Fruit fly (Drosophila melanogaster) whole organism, embryonic: ENCODE measurements around the gene CG12012.
A peak's percentile ranks its signal among the peaks of the same experiment; 100 is the strongest.

Experiments
- Abd-B ChIP-seq: fragments of 200-800 bp; sonication (Bioruptor generic); optimal IDR thresholded peaks from 2 replicates; lab custom pipeline; 2018; ENCODE audit warnings: missing biosample characterization, mild to moderate bottlenecking, missing genetic modification characterization, moderate library complexity
- Bgb ChIP-seq: fragments of 200-800 bp; sonication (Bioruptor generic); IDR thresholded peaks from 2 replicates; pipeline ENCODE4 v1.3.6; 2022; ENCODE audit warnings: missing biosample characterization, missing genetic modification characterization; ENCODE audit not compliant: partially characterized antibody
- Blimp-1 ChIP-seq: fragments of 200-800 bp; sonication (Bioruptor generic); optimal IDR thresholded peaks from 3 replicates; lab custom pipeline; 2018; ENCODE audit warnings: missing biosample characterization, missing genetic modification characterization, mild to moderate bottlenecking, moderate library complexity, missing genetic modification reagents
- CG12071 ChIP-seq: fragments of 200-800 bp; sonication (Bioruptor generic); optimal IDR thresholded peaks from 3 replicates; lab custom pipeline; 2018; ENCODE audit warnings: missing biosample characterization, mild to moderate bottlenecking, missing genetic modification characterization
- CG12219 ChIP-seq: fragments of 200-800 bp; sonication (Bioruptor generic); optimal IDR thresholded peaks from 3 replicates; lab custom pipeline; 2018; ENCODE audit warnings: missing biosample characterization, mild to moderate bottlenecking, missing genetic modification characterization
- CG13775 ChIP-seq: fragments of 200-800 bp; sonication (Bioruptor generic); optimal IDR thresholded peaks from 3 replicates; lab custom pipeline; 2017; ENCODE audit warnings: missing biosample characterization, mild to moderate bottlenecking, missing genetic modification characterization
- CG14710 ChIP-seq: fragments of 200-800 bp; sonication (Bioruptor generic); optimal IDR thresholded peaks from 3 replicates; lab custom pipeline; 2019; ENCODE audit warnings: missing biosample characterization, mild to moderate bottlenecking, missing genetic modification characterization, moderate library complexity
- CG1647 ChIP-seq: fragments of 200-800 bp; sonication (Bioruptor generic); optimal IDR thresholded peaks from 3 replicates; lab custom pipeline; 2016; ENCODE audit warnings: missing biosample characterization, missing genetic modification characterization
- CG18476 ChIP-seq: fragments of 200-800 bp; sonication (Bioruptor generic); optimal IDR thresholded peaks from 2 replicates; lab custom pipeline; 2016; ENCODE audit warnings: missing biosample characterization, mild to moderate bottlenecking, missing genetic modification characterization
- CG30020 ChIP-seq: fragments of 200-800 bp; optimal IDR thresholded peaks from 2 replicates; lab custom pipeline; 2019; ENCODE audit warnings: missing biosample characterization, mild to moderate bottlenecking, missing genetic modification characterization, moderate library complexity
- CG30403 ChIP-seq: fragments of 200-800 bp; sonication (Bioruptor generic); optimal IDR thresholded peaks from 3 replicates; lab custom pipeline; 2016; ENCODE audit warnings: missing biosample characterization, missing genetic modification characterization
- CG33557 ChIP-seq: fragments of 200-800 bp; sonication (Bioruptor generic); optimal IDR thresholded peaks from 2 replicates; lab custom pipeline; 2019; ENCODE audit warnings: missing biosample characterization, mild to moderate bottlenecking, missing genetic modification characterization, moderate library complexity
- CG4707 ChIP-seq: fragments of 200-800 bp; sonication (Bioruptor generic); optimal IDR thresholded peaks from 2 replicates; lab custom pipeline; 2018; ENCODE audit warnings: missing biosample characterization, mild to moderate bottlenecking, missing genetic modification characterization, moderate library complexity
- Camta ChIP-seq: fragments of 200-800 bp; sonication (Bioruptor generic); optimal IDR thresholded peaks from 2 replicates; lab custom pipeline; 2016; ENCODE audit warnings: missing biosample characterization, missing genetic modification characterization
- Chrac-16 ChIP-seq: fragments of 200-800 bp; sonication (Bioruptor generic); optimal IDR thresholded peaks from 3 replicates; lab custom pipeline; 2016; ENCODE audit warnings: missing biosample characterization, missing genetic modification characterization
- Eip74EF ChIP-seq, 2 experiments: fragments of 200-800 bp in 1 of 2; fragments of >200 bp in 1 of 2; sonication (Bioruptor generic) in 1 of 2; optimal IDR thresholded peaks; 2 replicates each; lab custom pipeline; 2017 to 2019; ENCODE audit warnings: missing biosample characterization in 2 of 2, missing genetic modification characterization in 2 of 2, mild to moderate bottlenecking in 1 of 2, moderate library complexity in 1 of 2
- Elba2 ChIP-seq: fragments of 200-800 bp; sonication (Bioruptor generic); optimal IDR thresholded peaks from 3 replicates; lab custom pipeline; 2016; ENCODE audit warnings: missing biosample characterization, missing genetic modification characterization
- HLH3B ChIP-seq: fragments of 200-800 bp; sonication (Bioruptor generic); IDR thresholded peaks from 2 replicates; pipeline ENCODE4 v1.3.6; 2022; ENCODE audit warnings: missing biosample characterization, missing genetic modification characterization
- HLH4C ChIP-seq: fragments of 200-800 bp; sonication (Bioruptor generic); IDR thresholded peaks from 3 replicates; pipeline ENCODE4 v1.3.6; 2022; ENCODE audit warnings: missing biosample characterization, missing genetic modification characterization; ENCODE audit not compliant: partially characterized antibody
- Hey ChIP-seq: fragments of 200-800 bp; sonication (Bioruptor generic); optimal IDR thresholded peaks from 3 replicates; lab custom pipeline; 2018; ENCODE audit warnings: missing biosample characterization, mild to moderate bottlenecking, missing genetic modification characterization
- Mrtf ChIP-seq: fragments of 200-800 bp; sonication (Bioruptor generic); IDR thresholded peaks from 3 replicates; pipeline ENCODE4 v1.3.6; 2022; ENCODE audit warnings: missing biosample characterization, missing genetic modification characterization
- Pdp1 ChIP-seq, 2 experiments: fragments of 200-800 bp; sonication (Bioruptor generic); optimal IDR thresholded peaks; 3 replicates each; lab custom pipeline; 2016; ENCODE audit warnings: missing biosample characterization in 2 of 2, missing genetic modification characterization in 2 of 2, mild to moderate bottlenecking in 1 of 2, moderate library complexity in 1 of 2
- Ptx1 ChIP-seq: fragments of 200-800 bp; sonication (Bioruptor generic); IDR thresholded peaks from 2 replicates; pipeline ENCODE4 v1.3.6; 2022; ENCODE audit warnings: missing biosample characterization, missing genetic modification characterization
- ab ChIP-seq: fragments of 200-800 bp; sonication (Bioruptor generic); optimal IDR thresholded peaks from 2 replicates; lab custom pipeline; 2016; ENCODE audit warnings: missing biosample characterization, missing genetic modification characterization
- abd-A ChIP-seq: fragments of 200-800 bp; sonication (Bioruptor generic); optimal IDR thresholded peaks from 3 replicates; lab custom pipeline; 2019; ENCODE audit warnings: missing biosample characterization, mild to moderate bottlenecking, missing genetic modification characterization, moderate library complexity
- az2 ChIP-seq: fragments of 200-800 bp; sonication (Bioruptor generic); optimal IDR thresholded peaks from 3 replicates; lab custom pipeline; 2016; ENCODE audit warnings: missing biosample characterization, missing genetic modification characterization
- bbx ChIP-seq: fragments of 200-800 bp; sonication (Bioruptor generic); IDR thresholded peaks from 2 replicates; pipeline ENCODE4 v1.3.6; 2022; ENCODE audit warnings: missing biosample characterization, missing genetic modification characterization; ENCODE audit not compliant: partially characterized antibody
- cwo ChIP-seq: fragments of 200-800 bp; sonication (Bioruptor generic); optimal IDR thresholded peaks from 3 replicates; lab custom pipeline; 2017; ENCODE audit warnings: missing biosample characterization, missing genetic modification characterization, mild to moderate bottlenecking, moderate library complexity, missing genetic modification reagents
- dimm ChIP-seq: fragments of 200-800 bp; sonication (Bioruptor generic); IDR thresholded peaks from 2 replicates; pipeline ENCODE4 v1.3.6; 2022; ENCODE audit warnings: missing biosample characterization, missing genetic modification characterization
- esg ChIP-seq: fragments of 200-800 bp; sonication (Bioruptor generic); conservative IDR thresholded peaks from 2 replicates; pipeline ENCODE4 v1.3.6; 2022; ENCODE audit warnings: missing biosample characterization, missing genetic modification characterization
- kni ChIP-seq: fragments of 200-800 bp; sonication (Bioruptor generic); optimal IDR thresholded peaks from 3 replicates; lab custom pipeline; 2017; ENCODE audit warnings: mild to moderate bottlenecking, missing biosample characterization, missing genetic modification reagents, missing genetic modification characterization
- lab ChIP-seq: fragments of 200-800 bp; sonication (Bioruptor generic); optimal IDR thresholded peaks from 3 replicates; lab custom pipeline; 2017; ENCODE audit warnings: missing biosample characterization, missing genetic modification characterization, mild to moderate bottlenecking, moderate library complexity, missing genetic modification reagents
- nerfin-1 ChIP-seq: fragments of 200-800 bp; sonication (Bioruptor generic); optimal IDR thresholded peaks from 3 replicates; lab custom pipeline; 2019; ENCODE audit warnings: missing biosample characterization, mild to moderate bottlenecking, missing genetic modification characterization, moderate library complexity
- salm ChIP-seq: fragments of 200-800 bp; sonication (Bioruptor generic); optimal IDR thresholded peaks from 2 replicates; lab custom pipeline; 2018; ENCODE audit warnings: missing biosample characterization, mild to moderate bottlenecking, missing genetic modification characterization
- sens-2 ChIP-seq: fragments of 200-800 bp; sonication (Bioruptor generic); IDR thresholded peaks from 2 replicates; pipeline ENCODE4 v1.3.6; 2022; ENCODE audit warnings: missing biosample characterization, missing genetic modification characterization
- tna ChIP-seq: fragments of 200-800 bp; sonication (Bioruptor generic); IDR thresholded peaks from 2 replicates; pipeline ENCODE4 v1.3.6; 2022; ENCODE audit warnings: missing biosample characterization, missing genetic modification characterization; ENCODE audit not compliant: partially characterized antibody
- tup ChIP-seq: fragments of 200-800 bp; sonication (Bioruptor generic); optimal IDR thresholded peaks from 2 replicates; lab custom pipeline; 2016; ENCODE audit warnings: missing biosample characterization, mild to moderate bottlenecking, missing genetic modification characterization, moderate library complexity

CG12012 gene

DNA sequence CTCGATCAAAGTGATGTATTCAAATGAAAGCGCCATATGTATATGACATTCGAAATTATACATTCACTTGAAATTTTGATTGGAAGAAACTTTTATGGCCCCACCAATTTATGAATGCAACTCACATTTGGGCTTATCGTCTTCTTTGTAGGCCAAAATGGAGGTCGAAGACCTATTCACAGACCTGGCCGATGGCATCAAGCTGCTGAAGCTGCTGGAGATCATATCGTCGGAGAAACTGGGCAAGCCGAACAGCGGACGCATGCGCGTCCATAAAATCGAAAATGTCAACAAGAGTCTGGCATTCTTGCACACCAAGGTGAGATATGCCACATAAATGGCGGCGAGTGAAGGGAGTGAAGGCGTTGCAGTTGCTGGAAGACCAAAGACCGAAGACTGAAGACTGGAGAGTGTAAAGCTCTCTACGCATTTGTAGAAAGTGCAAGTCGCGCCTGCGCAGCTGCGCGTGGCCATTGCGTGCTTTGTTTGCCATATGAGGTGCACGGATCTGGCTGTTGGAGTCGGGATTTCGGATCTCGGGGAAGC, 24.7 kb upstream of the CG12012 start (continued):
- TF ChIP-seq CG12071 (GFP tag; lab: Kevin White, UChicago), result no peak
- no peak for TF ChIP-seq Mrtf (GFP tag; lab: Robert Waterston, UW)
- TF ChIP-seq nerfin-1 (tag; lab: Kevin White, UChicago), result no peak
- no peak for TF ChIP-seq az2 (GFP tag; lab: Kevin White, UChicago)
- no peak for TF ChIP-seq CG1647 (GFP tag; lab: Kevin White, UChicago)
- TF ChIP-seq Elba2 (GFP tag; lab: Kevin White, UChicago), result no peak
- no peak for TF ChIP-seq CG30403 (GFP tag; lab: Kevin White, UChicago)
- no peak for TF ChIP-seq Camta (GFP tag; lab: Kevin White, UChicago)
- no peak for TF ChIP-seq Bgb (GFP tag; lab: Robert Waterston, UW)
- no peak for TF ChIP-seq cwo (GFP tag; lab: Kevin White, UChicago)
- TF ChIP-seq abd-A (tag; lab: Kevin White, UChicago), result peak; percentile 48
- TF ChIP-seq CG30020 (tag; lab: Kevin White, UChicago), result no peak
- TF ChIP-seq CG14710 (tag; lab: Kevin White, UChicago), result no peak
- peak; percentile 8 for TF ChIP-seq salm (tag; lab: Kevin White, UChicago)
- no peak for TF ChIP-seq Eip74EF (GFP tag; optimal IDR thresholded peaks at IDR 0.05; lab: Kevin White, UChicago)
- no peak for TF ChIP-seq Hey (tag; lab: Kevin White, UChicago)
- TF ChIP-seq CG13775 (GFP tag; lab: Kevin White, UChicago), result no peak
- no peak for TF ChIP-seq esg
- TF ChIP-seq Pdp1 (GFP tag; optimal IDR thresholded peaks at IDR 0.05; lab: Kevin White, UChicago), result no peak
- TF ChIP-seq lab (GFP tag; lab: Kevin White, UChicago), result no peak
- no peak for TF ChIP-seq CG12219 (GFP tag; lab: Kevin White, UChicago)
- peak; percentile 72 for TF ChIP-seq kni
- TF ChIP-seq tna (GFP tag; lab: Robert Waterston, UW), result no peak
- no peak for TF ChIP-seq ab (GFP tag; lab: Kevin White, UChicago)
- no peak for TF ChIP-seq HLH4C
- 0 out of 2 replicates have a peak, but pooled peaks have one; percentile 47 for TF ChIP-seq bbx (GFP tag; lab: Robert Waterston, UW)
- TF ChIP-seq Abd-B (GFP tag; lab: Kevin White, UChicago), result no peak
- no peak for TF ChIP-seq Chrac-16 (GFP tag; lab: Kevin White, UChicago)
- TF ChIP-seq CG18476 (GFP tag; lab: Kevin White, UChicago), result no peak
- no peak for TF ChIP-seq HLH3B
- no peak for TF ChIP-seq tup (GFP tag; lab: Kevin White, UChicago)
- TF ChIP-seq dimm (GFP tag; lab: Robert Waterston, UW), result no peak

DNA sequence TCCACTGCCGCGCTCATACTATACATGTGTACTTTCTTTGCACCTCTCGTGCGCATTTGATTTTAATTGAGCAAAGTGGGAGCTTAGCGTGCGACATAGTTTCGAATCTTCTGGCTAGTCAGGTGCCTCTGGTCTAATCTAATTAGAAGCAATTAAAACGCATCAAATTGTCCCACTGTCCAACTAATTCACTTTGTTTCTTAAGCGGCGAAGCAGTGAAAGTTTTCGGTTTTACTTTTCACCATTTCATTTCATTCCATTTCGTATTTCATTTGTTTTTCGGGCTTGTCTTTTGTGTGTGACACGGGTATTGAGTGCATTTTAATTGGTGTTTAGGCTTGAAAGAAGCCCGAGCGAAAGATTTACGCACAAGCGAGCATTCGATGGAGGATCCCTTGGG, 24.0 kb upstream of the CG12012 start:
- TF ChIP-seq sens-2 (no peak), Ptx1 (GFP tag; lab: Robert Waterston, UW) (no peak), Blimp-1 (GFP tag; lab: Kevin White, UChicago) (peak; percentile 94), CG4707 (peak; percentile 53), CG33557 (GFP tag; lab: Kevin White, UChicago) (peak; percentile 23)
